Worm (Caenorhabditis elegans): Measurements from ENCODE around the gene F01F1.15.

The F01F1.15 gene

DNA sequence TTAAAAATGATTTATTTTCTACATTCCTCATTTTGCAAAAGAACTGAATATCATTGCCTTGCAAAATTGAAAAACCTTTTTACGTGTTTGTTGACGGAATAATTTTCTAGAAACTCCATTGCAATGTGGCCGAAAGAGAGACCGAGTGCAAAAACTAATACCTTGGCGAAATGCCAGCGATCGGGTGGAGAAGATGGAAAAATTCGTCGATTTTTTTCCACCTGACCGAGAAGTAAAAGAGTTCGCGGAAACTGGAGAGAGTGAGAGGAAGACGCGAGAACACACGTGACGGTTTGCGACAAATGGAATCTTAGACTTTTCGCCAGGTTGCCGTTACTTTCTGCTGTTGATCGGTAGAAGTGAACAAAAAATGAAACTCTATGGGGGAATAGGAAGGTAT is 27.7 kb downstream of the F01F1.15 start (continued):
- TF ChIP-seq spr-3 (GFP tag; optimal IDR thresholded peaks at IDR 0.05): no peak

DNA sequence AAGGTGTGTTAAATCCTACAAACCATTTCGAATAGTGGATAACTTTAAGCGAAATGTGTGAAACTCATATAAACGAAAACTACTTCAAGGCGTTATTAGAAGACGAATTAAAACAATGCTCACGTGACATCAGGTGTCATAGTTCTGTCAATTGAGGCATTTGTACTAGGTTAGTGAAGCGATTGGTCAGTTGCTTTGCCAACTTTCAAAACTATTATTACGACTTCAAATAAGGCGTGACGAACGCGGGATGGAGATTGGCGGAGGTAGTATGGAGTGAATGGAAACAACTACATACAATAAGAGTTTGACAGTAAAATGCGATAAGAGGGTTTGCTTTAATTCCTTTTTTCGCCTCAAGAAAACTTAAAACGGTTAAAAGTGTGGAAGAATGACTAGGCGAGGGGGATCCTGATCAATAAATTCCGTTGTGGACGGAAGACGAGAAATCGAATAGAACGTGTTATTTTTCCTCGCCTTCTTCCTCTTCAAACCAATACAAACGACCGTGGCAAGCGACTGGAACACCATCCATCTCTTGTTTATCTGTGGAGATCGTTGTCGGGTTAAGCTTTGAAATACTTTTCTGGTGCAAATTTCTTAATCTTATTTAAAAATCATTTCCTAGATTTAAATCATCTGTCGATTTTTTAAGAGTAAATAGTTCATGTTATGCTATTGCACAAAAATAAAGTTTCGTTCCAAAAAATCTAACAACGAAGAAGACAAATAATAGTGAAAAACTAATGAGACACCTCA is 28.3 kb downstream of the F01F1.15 start:
- TF ChIP-seq spr-3 (GFP tag; optimal IDR thresholded peaks at IDR 0.05): no peak
- TF ChIP-seq nhr-77 (tag; optimal IDR thresholded peaks at IDR 0.05): no peak
- TF ChIP-seq jun-1 (tag; optimal IDR thresholded peaks at IDR 0.05): no peak
- no peak for TF ChIP-seq lim-7 (GFP tag; IDR thresholded peaks at IDR 0.05)
- TF ChIP-seq D1046.2 (GFP tag; IDR thresholded peaks at IDR 0.05): no peak
- TF ChIP-seq hmg-1.1 (GFP tag; IDR thresholded peaks at IDR 0.05): 0 out of 2 replicates have a peak, but pooled peaks have one; percentile 19
- no peak for TF ChIP-seq nhr-6 (tag; optimal IDR thresholded peaks at IDR 0.05)
- TF ChIP-seq madf-9 (GFP tag; conservative IDR thresholded peaks at IDR 0.05): no peak
- TF ChIP-seq daf-19 (GFP tag; conservative IDR thresholded peaks at IDR 0.05): no peak
- no peak for TF ChIP-seq rbr-2 (tag; optimal IDR thresholded peaks at IDR 0.05)
- no peak for TF ChIP-seq daf-8 (GFP tag; IDR thresholded peaks at IDR 0.05)
- no peak for TF ChIP-seq pqm-1 (tag; optimal IDR thresholded peaks at IDR 0.05)
- no peak for TF ChIP-seq skn-1 (tag; optimal IDR thresholded peaks at IDR 0.05)
- TF ChIP-seq F37D6.2 (tag; optimal IDR thresholded peaks at IDR 0.05): no peak
- TF ChIP-seq ceh-44 (GFP tag; IDR thresholded peaks at IDR 0.05): no peak
- no peak for TF ChIP-seq nhr-11 (tag; optimal IDR thresholded peaks at IDR 0.05)
- TF ChIP-seq dve-1 (tag; optimal IDR thresholded peaks at IDR 0.05; ENCODE audit: insufficient read depth): peak; percentile 56
- no peak for TF ChIP-seq Y105C5A.15 (GFP tag; IDR thresholded peaks at IDR 0.05)
- no peak for TF ChIP-seq ceh-62 (tag; optimal IDR thresholded peaks at IDR 0.05)
- TF ChIP-seq zfp-2 (tag; optimal IDR thresholded peaks at IDR 0.05): no peak
- no peak for TF ChIP-seq F44E2.7 (GFP tag; IDR thresholded peaks at IDR 0.05)
- TF ChIP-seq mdl-1 (tag; optimal IDR thresholded peaks at IDR 0.05): no peak
- no peak for TF ChIP-seq F49E8.2 (tag; optimal IDR thresholded peaks at IDR 0.05; ENCODE audit: borderline replicate concordance)
- TF ChIP-seq ceh-82 (tag; optimal IDR thresholded peaks at IDR 0.05): no peak
- no peak for TF ChIP-seq nhr-111 (GFP tag; optimal IDR thresholded peaks at IDR 0.05)
- TF ChIP-seq mxl-3 (GFP tag; optimal IDR thresholded peaks at IDR 0.05): no peak
- no peak for TF ChIP-seq spr-1 (tag; optimal IDR thresholded peaks at IDR 0.05)
- TF ChIP-seq ama-1 (optimal IDR thresholded peaks at IDR 0.05): no peak
- no peak for TF ChIP-seq T20F7.1 (GFP tag; optimal IDR thresholded peaks at IDR 0.05)
- TF ChIP-seq attf-4 (tag; optimal IDR thresholded peaks at IDR 0.05): no peak
- no peak for TF ChIP-seq hif-1 (tag; optimal IDR thresholded peaks at IDR 0.05)
- no peak for TF ChIP-seq T26A8.4 (GFP tag; IDR thresholded peaks at IDR 0.05)
- peak; percentile 47 for TF ChIP-seq aha-1 (tag)
- TF ChIP-seq dmd-6 (GFP tag; IDR thresholded peaks at IDR 0.05): peak; percentile 64
- no peak for TF ChIP-seq unc-39 (tag; optimal IDR thresholded peaks at IDR 0.05)
- peak in 1 of 2 experiments; percentile 52 for TF ChIP-seq unc-62 (GFP tag; optimal IDR thresholded peaks at IDR 0.05 in 1 of 2)
- no peak for TF ChIP-seq unc-62 (tag; optimal IDR thresholded peaks at IDR 0.05)
- TF ChIP-seq ZK546.5 (tag; optimal IDR thresholded peaks at IDR 0.05): no peak
- no peak for TF ChIP-seq zfp-3 (GFP tag; conservative IDR thresholded peaks at IDR 0.05)
- TF ChIP-seq nhr-28 (tag; optimal IDR thresholded peaks at IDR 0.05): no peak
- TF ChIP-seq F26F4.8 (GFP tag; conservative IDR thresholded peaks at IDR 0.05): no peak
- no peak for TF ChIP-seq gei-8 (GFP tag; optimal IDR thresholded peaks at IDR 0.05)
- no peak for TF ChIP-seq zip-2 (tag; optimal IDR thresholded peaks at IDR 0.05)
- TF ChIP-seq dpl-1 (GFP tag; optimal IDR thresholded peaks at IDR 0.05): no peak
- TF ChIP-seq hlh-30 (tag; optimal IDR thresholded peaks at IDR 0.05; ENCODE audit: insufficient read depth): peak; percentile 52
- no peak for TF ChIP-seq daf-16 (GFP tag; optimal IDR thresholded peaks at IDR 0.05)
- peak; percentile 7 for TF ChIP-seq daf-16 (tag; optimal IDR thresholded peaks at IDR 0.05)

All from whole organism, L4 larva.